Fruit fly (Drosophila melanogaster) whole organism, wandering third instar larva: ENCODE data around the gene Rop.

Source experiments
- Abd-B ChIP-seq: fragments of >200 bp; optimal IDR thresholded peaks from 2 replicates; lab custom pipeline; 2017; ENCODE audit warnings: missing biosample characterization, missing genetic modification characterization
- Dfd ChIP-seq: fragments of >200 bp; optimal IDR thresholded peaks from 2 replicates; lab custom pipeline; 2017; ENCODE audit warnings: missing biosample characterization, missing genetic modification characterization
- Dif ChIP-seq: fragments of 200-275, 200-300 bp; sonication (Bioruptor generic); optimal IDR thresholded peaks from 2 replicates; lab custom pipeline; 2018; ENCODE audit warnings: missing biosample characterization, missing genetic modification characterization; ENCODE audit not compliant: partially characterized antibody
- GATAd ChIP-seq: sonication (Bioruptor generic); optimal IDR thresholded peaks from 2 replicates; lab custom pipeline; 2016; ENCODE audit warnings: missing biosample characterization, missing genetic modification characterization
- Hnf4 ChIP-seq: fragments of 200-800 bp; sonication (Bioruptor generic); optimal IDR thresholded peaks from 2 replicates; lab custom pipeline; 2016; ENCODE audit warnings: missing biosample characterization, mild to moderate bottlenecking, missing genetic modification characterization
- Hr83 ChIP-seq: fragments of 200-300 bp; sonication (Bioruptor generic); optimal IDR thresholded peaks from 2 replicates; lab custom pipeline; 2016; ENCODE audit warnings: missing biosample characterization, mild to moderate bottlenecking, missing genetic modification characterization, moderate library complexity; ENCODE audit not compliant: poor library complexity, severe bottlenecking
- Jra ChIP-seq: sonication (Bioruptor generic); optimal IDR thresholded peaks from 2 replicates; lab custom pipeline; 2016; ENCODE audit warnings: missing biosample characterization, missing genetic modification characterization
- N ChIP-seq: fragments of >200 bp; optimal IDR thresholded peaks from 2 replicates; lab custom pipeline; 2018; ENCODE audit warnings: missing biosample characterization, missing external identifiers, missing genetic modification characterization
- OdsH ChIP-seq: fragments of 200-800 bp; sonication (Bioruptor generic); optimal IDR thresholded peaks from 2 replicates; lab custom pipeline; 2016; ENCODE audit warnings: missing biosample characterization, mild to moderate bottlenecking, missing genetic modification characterization
- Rel ChIP-seq, 2 experiments: fragments of 200-800 bp; sonication (Bioruptor generic) in 1 of 2; optimal IDR thresholded peaks; 2 replicates in 1 of 2; 3 replicates in 1 of 2; lab custom pipeline; 2016 to 2019; ENCODE audit warnings: mild to moderate bottlenecking in 2 of 2, missing biosample characterization in 2 of 2, missing genetic modification characterization in 2 of 2, moderate library complexity in 1 of 2
- Vsx2 ChIP-seq: fragments of 200-300, 225-300 bp; sonication (Bioruptor generic); optimal IDR thresholded peaks from 2 replicates; lab custom pipeline; 2018; ENCODE audit warnings: missing biosample characterization, missing genetic modification characterization; ENCODE audit not compliant: partially characterized antibody
- dmrt93B ChIP-seq: fragments of 200-800 bp; sonication (Bioruptor generic); optimal IDR thresholded peaks from 2 replicates; lab custom pipeline; 2018; ENCODE audit warnings: missing biosample characterization, mild to moderate bottlenecking, missing genetic modification characterization
- ey ChIP-seq: fragments of 200-800 bp; sonication (Bioruptor generic); optimal IDR thresholded peaks from 2 replicates; lab custom pipeline; 2016; ENCODE audit warnings: missing biosample characterization, missing genetic modification characterization
- foxo ChIP-seq, 2 experiments: fragments of 200-800 bp; sonication (Bioruptor generic); optimal IDR thresholded peaks; 2 replicates in 1 of 2; 3 replicates in 1 of 2; lab custom pipeline; 2016 to 2017; ENCODE audit warnings: missing biosample characterization in 2 of 2, missing genetic modification characterization in 2 of 2
- fru ChIP-seq: fragments of 200-800 bp; sonication (Bioruptor generic); optimal IDR thresholded peaks from 3 replicates; lab custom pipeline; 2016; ENCODE audit warnings: missing biosample characterization, mild to moderate bottlenecking, missing genetic modification characterization
- h ChIP-seq: fragments of 200-800 bp; sonication (Bioruptor generic); optimal IDR thresholded peaks from 3 replicates; lab custom pipeline; 2016; ENCODE audit warnings: missing biosample characterization, mild to moderate bottlenecking, missing genetic modification characterization
- pan ChIP-seq: fragments of >200 bp; optimal IDR thresholded peaks from 2 replicates; lab custom pipeline; 2017
- psq ChIP-seq: fragments of 200-800 bp; sonication (Bioruptor generic); optimal IDR thresholded peaks from 3 replicates; lab custom pipeline; 2017; ENCODE audit warnings: missing biosample characterization, mild to moderate bottlenecking, missing genetic modification characterization, moderate library complexity
- rgr ChIP-seq: fragments of 200-800 bp; sonication (Bioruptor generic); optimal IDR thresholded peaks from 3 replicates; lab custom pipeline; 2016; ENCODE audit warnings: missing biosample characterization, mild to moderate bottlenecking, missing genetic modification characterization
- sage ChIP-seq: fragments of 200-800 bp; sonication (Bioruptor generic); optimal IDR thresholded peaks from 2 replicates; lab custom pipeline; 2016; ENCODE audit warnings: missing biosample characterization, mild to moderate bottlenecking, missing genetic modification characterization
- usp ChIP-seq: fragments of >200 bp; optimal IDR thresholded peaks from 2 replicates; lab custom pipeline; 2017; ENCODE audit warnings: missing biosample characterization, missing genetic modification characterization
- woc ChIP-seq: sonication (Bioruptor generic); optimal IDR thresholded peaks from 2 replicates; lab custom pipeline; 2016; ENCODE audit warnings: missing biosample characterization, mild to moderate bottlenecking, missing genetic modification characterization

Gene Rop

dm6 chr3L:4122185-4122767, 16.5 kb downstream of the Rop start, which contains the start of gene Chd64 (continued):
- TF ChIP-seq OdsH (GFP tag; lab: Kevin White, UChicago) (peak; percentile 71), Hnf4 (GFP tag; lab: Kevin White, UChicago) (no peak), Hr83 (GFP tag; lab: Kevin White, UChicago) (peak; percentile 89), Dif (peak; percentile 25), ey (GFP tag; lab: Kevin White, UChicago) (peak; percentile 48), rgr (peak; percentile 70), Vsx2 (peak; percentile 79), Dfd (no peak)

dm6 chr3L:4121589-4121988, 17.2 kb downstream of the Rop start:
- TF ChIP-seq psq = no peak
- no peak for TF ChIP-seq pan
- TF ChIP-seq usp (GFP tag; lab: Kevin White, UChicago) = no peak
- no peak for TF ChIP-seq Dif
- TF ChIP-seq GATAd = no peak
- TF ChIP-seq Jra = no peak
- no peak for TF ChIP-seq Hnf4 (GFP tag; lab: Kevin White, UChicago)

dm6 chr3L:4120358-4121349, 18.1 kb downstream of the Rop start:
- TF ChIP-seq Abd-B (GFP tag; lab: Kevin White, UChicago) (no peak), woc (GFP tag; lab: Kevin White, UChicago) (peak; percentile 65), foxo (GFP tag; optimal IDR thresholded peaks at IDR 0.05; lab: Kevin White, UChicago) (peak in 1 of 2 experiments; percentile 26), sage (GFP tag; lab: Kevin White, UChicago) (no peak), Hr83 (GFP tag; lab: Kevin White, UChicago) (peak; percentile 85), Rel (GFP tag; optimal IDR thresholded peaks at IDR 0.05; lab: Kevin White, UChicago) (no peak), Rel (tag; optimal IDR thresholded peaks at IDR 0.05; lab: Kevin White, UChicago) (peak; percentile 58), psq (peak; percentile 57), ey (GFP tag; lab: Kevin White, UChicago) (peak; percentile 1), Jra (peak; percentile 57), h (peak; percentile 10), Dif (no peak)
- TF ChIP-seq, all 38 proteins: peak for 8

dm6 chr3L:4119636-4120357, 19.0 kb downstream of the Rop start:
- TF ChIP-seq h (peak; percentile 32), woc (GFP tag; lab: Kevin White, UChicago) (no peak)

- TF ChIP-seq Rel (GFP tag; optimal IDR thresholded peaks at IDR 0.05; lab: Kevin White, UChicago) (no peak), Rel (tag; optimal IDR thresholded peaks at IDR 0.05; lab: Kevin White, UChicago) (no peak), psq (no peak), N (GFP tag; lab: Kevin White, UChicago) (no peak), fru (GFP tag; lab: Kevin White, UChicago) (no peak), dmrt93B (GFP tag; lab: Kevin White, UChicago) (no peak), Dfd (no peak)
These were observed 20.5 kb downstream of the Rop start for dm6 chr3L:4118339-4118738.

dm6 chr3L:4117493-4117892, 21.3 kb downstream of the Rop start:
- no peak for TF ChIP-seq OdsH (GFP tag; lab: Kevin White, UChicago)
